Worm (Caenorhabditis elegans) whole organism, young adult: ENCODE data around the gene C49G7.10.

ENCODE experiments used
- F57A8.1 ChIP-seq: fragments of 200-800 bp; sonication (Bioruptor generic); optimal IDR thresholded peaks from 2 replicates; lab custom pipeline; 2018; ENCODE audit warnings: mild to moderate bottlenecking, missing genetic modification characterization, moderate library complexity, missing compliant biosample characterization
- ama-1 ChIP-seq, 3 experiments: fragments of 150-350 bp in 1 of 3; sonication (generic microtip) in 2 of 3; optimal IDR thresholded peaks; 2 replicates each; lab custom pipeline; 2014 to 2018; ENCODE audit warnings: missing biosample characterization in 2 of 3, missing genetic modification characterization in 2 of 3, missing genetic modification reagents in 2 of 3
- aptf-3 ChIP-seq: fragments of 200-800 bp; sonication (Bioruptor generic); IDR thresholded peaks from 2 replicates; pipeline ENCODE4 v1.3.6; 2022; ENCODE audit warnings: missing genetic modification characterization, missing compliant biosample characterization
- cebp-2 ChIP-seq: fragments of 200-800 bp; sonication (Bioruptor generic); IDR thresholded peaks from 2 replicates; pipeline ENCODE4 v1.3.6; 2022; ENCODE audit warnings: missing genetic modification characterization, missing compliant biosample characterization
- lin-35 ChIP-seq, 3 experiments: fragments of 150-350 bp in 2 of 3; sonication (generic microtip) in 1 of 3; optimal IDR thresholded peaks; 2 replicates each; lab custom pipeline; 2014 to 2018; ENCODE audit warnings: missing biosample characterization in 3 of 3, missing genetic modification characterization in 3 of 3, missing genetic modification reagents in 3 of 3
- lsl-1 ChIP-seq: fragments of 200-800 bp; sonication (Bioruptor generic); optimal IDR thresholded peaks from 2 replicates; lab custom pipeline; 2018; ENCODE audit warnings: mild to moderate bottlenecking, missing genetic modification characterization, moderate library complexity, missing compliant biosample characterization
- mcd-1 ChIP-seq: fragments of 200-800 bp; sonication (Bioruptor generic); IDR thresholded peaks from 2 replicates; pipeline ENCODE4 v1.3.6; 2022; ENCODE audit warnings: missing genetic modification reagents, missing genetic modification characterization, missing compliant biosample characterization
- pha-4 ChIP-seq: fragments of 150-350 bp; sonication (generic microtip); optimal IDR thresholded peaks from 2 replicates; lab custom pipeline; 2014; ENCODE audit warnings: missing biosample characterization, missing genetic modification reagents, missing genetic modification characterization
- unc-130 ChIP-seq: sonication (generic microtip); optimal IDR thresholded peaks from 2 replicates; lab custom pipeline; 2016; ENCODE audit warnings: missing genetic modification reagents, missing genetic modification characterization, missing compliant biosample characterization
- zim-3 ChIP-seq: sonication (generic microtip); optimal IDR thresholded peaks from 2 replicates; lab custom pipeline; 2017; ENCODE audit warnings: mild to moderate bottlenecking, missing genetic modification characterization, moderate library complexity, missing compliant biosample characterization
- ztf-28 ChIP-seq: fragments of 200-800 bp; sonication (Bioruptor generic); IDR thresholded peaks from 2 replicates; pipeline ENCODE4 v1.3.6; 2022; ENCODE audit warnings: missing genetic modification reagents, missing genetic modification characterization, missing compliant biosample characterization

DNA sequence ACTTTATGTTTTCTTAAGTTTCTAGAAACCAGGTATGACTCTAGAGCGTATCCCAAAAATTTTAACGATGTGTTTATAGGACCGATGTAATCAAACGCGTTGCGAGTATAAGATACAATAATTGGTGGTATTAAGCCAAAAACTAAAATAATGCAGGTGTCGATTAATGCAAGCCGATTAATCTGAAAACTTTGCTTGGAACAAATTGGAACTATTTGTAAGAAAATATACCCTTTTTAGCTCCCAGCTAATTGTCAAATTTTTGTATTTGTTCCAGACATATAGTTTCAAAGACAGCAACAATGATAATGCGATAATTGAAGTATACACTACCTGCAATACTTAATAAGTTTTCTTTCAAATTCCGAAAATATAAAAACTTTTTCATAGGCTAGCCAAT is 39.5 kb upstream of the C49G7.10 start, which contains the start of gene srh-211:
- no peak for TF ChIP-seq mcd-1
- TF ChIP-seq cebp-2 (GFP tag; lab: Robert Waterston, UW): no peak
- TF ChIP-seq ama-1 (optimal IDR thresholded peaks at IDR 0.05; lab: Kevin White, UChicago): no peak
- no peak for TF ChIP-seq ama-1 (GFP tag; optimal IDR thresholded peaks at IDR 0.05; lab: Kevin White, UChicago)
- no peak for TF ChIP-seq F57A8.1 (GFP tag; lab: Kevin White, UChicago)
- no peak for TF ChIP-seq aptf-3
- no peak for TF ChIP-seq pha-4 (tag; lab: Kevin White, UChicago)
- no peak for TF ChIP-seq lin-35 (GFP tag; optimal IDR thresholded peaks at IDR 0.05; lab: Kevin White, UChicago)
- no peak for TF ChIP-seq unc-130 (GFP tag; lab: Kevin White, UChicago)
- no peak for TF ChIP-seq lsl-1
- no peak for TF ChIP-seq ztf-28 (GFP tag; lab: Robert Waterston, UW)
- TF ChIP-seq zim-3: no peak
